Worm (Caenorhabditis elegans): ENCODE measurements around the gene nlp-9.
"Not testable (repeated sequence)": the region's sequence is repeated elsewhere in the genome, so short reads cannot be mapped to it uniquely, and the experiment has no call there.

Gene nlp-9

ce11 chrV:4199185-4199584, 20.3 kb upstream of the nlp-9 start, which contains the start of gene rpac-40:
rpac-40 (plus strand) TSS chrV:4199485.
- no peak for TF ChIP-seq ceh-8 (GFP tag; optimal IDR thresholded peaks at IDR 0.05)
- TF ChIP-seq pax-3 (tag; optimal IDR thresholded peaks at IDR 0.05): no peak
- TF ChIP-seq elt-3 (tag; optimal IDR thresholded peaks at IDR 0.05): no peak
- no peak for TF ChIP-seq sptf-1 (tag; optimal IDR thresholded peaks at IDR 0.05)

DNA sequence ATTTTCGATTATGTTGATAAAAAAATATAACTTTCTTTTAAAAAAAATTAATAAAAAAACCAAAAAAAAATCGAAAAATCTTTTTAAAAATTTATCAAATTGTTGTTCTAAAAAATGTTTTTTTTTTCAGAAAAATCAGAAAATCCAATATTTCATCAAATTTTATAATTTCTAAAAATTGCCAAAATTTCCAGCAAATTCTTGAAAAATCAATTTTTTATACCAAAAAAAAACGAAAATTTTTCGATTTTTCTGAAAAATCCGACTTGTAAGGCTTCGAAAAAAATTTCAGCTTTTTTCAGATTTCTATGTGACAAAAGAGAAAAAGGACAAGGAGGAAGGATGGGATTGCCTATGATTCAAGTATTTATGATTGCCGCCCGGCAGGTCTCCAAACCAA, 15.0 kb upstream of the nlp-9 start, which contains the start of gene H43I07.1:
H43I07.1 (plus strand) TSS at position 301 of the 400 bp plus-strand sequence.
- no peak for TF ChIP-seq hlh-4 (tag; optimal IDR thresholded peaks at IDR 0.05)

- TF ChIP-seq fkh-10 (GFP tag; optimal IDR thresholded peaks at IDR 0.05) (peak; percentile 49), ces-1 (GFP tag; optimal IDR thresholded peaks at IDR 0.05) (peak; percentile 25), rnt-1 (tag; optimal IDR thresholded peaks at IDR 0.05) (no peak)
These were observed 7.9 kb upstream of the nlp-9 start for ce11 chrV:4211521-4211920.

DNA sequence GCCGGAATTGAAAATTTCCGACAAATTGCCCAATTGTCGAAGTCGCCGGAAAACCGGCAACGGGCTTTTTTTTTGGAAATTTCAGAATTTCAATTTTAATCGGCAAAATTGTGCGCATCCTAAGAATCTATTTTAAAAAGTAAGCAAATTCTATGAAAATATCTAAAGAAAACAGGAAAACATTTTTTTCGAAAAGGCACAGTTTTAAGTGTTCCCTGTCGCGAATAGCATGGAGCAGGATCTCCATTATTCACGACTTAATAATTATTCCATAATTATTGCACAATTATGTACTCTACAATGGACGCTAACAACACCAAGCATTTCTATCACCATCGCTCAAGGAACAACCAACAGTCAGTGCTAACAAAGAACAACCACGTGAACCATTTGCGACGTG, 3.6 kb upstream of the nlp-9 start, which contains the start of gene H43I07.4:
H43I07.4 (plus strand) TSS at position 301 of the 400 bp plus-strand sequence.
- not testable (repeated sequence) for TF ChIP-seq aha-1 (tag; optimal IDR thresholded peaks at IDR 0.05); nhr-11 (tag; optimal IDR thresholded peaks at IDR 0.05); dpl-1 (GFP tag; optimal IDR thresholded peaks at IDR 0.05)

ce11 chrV:4216902-4217301, 2.5 kb upstream of the nlp-9 start:
- TF ChIP-seq fkh-8 (tag; optimal IDR thresholded peaks at IDR 0.05): no peak
- TF ChIP-seq lin-13 (GFP tag; optimal IDR thresholded peaks at IDR 0.05): no peak
- TF ChIP-seq nhr-76 (tag; optimal IDR thresholded peaks at IDR 0.05): no peak
- no peak for TF ChIP-seq ceh-8 (GFP tag; optimal IDR thresholded peaks at IDR 0.05)
- TF ChIP-seq sup-37 (GFP tag; optimal IDR thresholded peaks at IDR 0.05): no peak
- TF ChIP-seq elt-2 (tag; optimal IDR thresholded peaks at IDR 0.05): no peak
- no peak for TF ChIP-seq lsy-2 (tag; optimal IDR thresholded peaks at IDR 0.05)
- TF ChIP-seq F16B12.6 (tag; optimal IDR thresholded peaks at IDR 0.05): no peak
- TF ChIP-seq nhr-85 (tag): no peak
- no peak for TF ChIP-seq egl-13 (tag; optimal IDR thresholded peaks at IDR 0.05)
- no peak for TF ChIP-seq ceh-90 (tag; optimal IDR thresholded peaks at IDR 0.05)
- no peak for TF ChIP-seq unc-86 (tag; optimal IDR thresholded peaks at IDR 0.05)
- no peak for TF ChIP-seq sptf-1 (tag; optimal IDR thresholded peaks at IDR 0.05)
- no peak for TF ChIP-seq skn-1 (tag; optimal IDR thresholded peaks at IDR 0.05)
- no peak for TF ChIP-seq nhr-28 (tag; optimal IDR thresholded peaks at IDR 0.05)

DNA sequence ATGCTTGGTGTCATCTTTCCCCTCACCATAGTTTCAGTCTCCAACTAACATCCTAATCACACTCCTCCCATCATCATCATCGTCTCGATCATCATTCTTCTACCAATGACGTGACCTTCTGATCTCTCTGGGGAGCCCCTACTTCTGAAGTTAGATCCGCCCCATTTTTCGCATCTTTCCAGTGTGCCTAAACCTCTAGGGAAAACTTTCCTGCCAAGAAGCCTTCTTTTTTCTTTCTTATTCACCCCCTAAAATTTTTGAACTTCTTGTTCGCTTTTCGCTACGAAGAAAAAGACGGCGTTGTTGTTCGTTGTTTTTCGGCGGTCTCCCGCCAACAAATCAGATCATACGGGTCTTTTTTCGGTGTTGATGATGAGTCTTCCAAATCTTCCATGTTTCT, 1.2 kb upstream of the nlp-9 start:
- TF ChIP-seq ceh-90 (tag; optimal IDR thresholded peaks at IDR 0.05): no peak
- TF ChIP-seq lin-14 (GFP tag; optimal IDR thresholded peaks at IDR 0.05): peak; percentile 65
- no peak for TF ChIP-seq unc-130 (tag; optimal IDR thresholded peaks at IDR 0.05)
- TF ChIP-seq lin-15B (tag; optimal IDR thresholded peaks at IDR 0.05): no peak
- no peak for TF ChIP-seq ceh-8 (GFP tag; optimal IDR thresholded peaks at IDR 0.05)
- TF ChIP-seq mab-9 (GFP tag; IDR thresholded peaks at IDR 0.05): peak; percentile 49; the same call in 1 of the 2 replicates
- TF ChIP-seq ceh-88 (GFP tag; IDR thresholded peaks at IDR 0.05): no peak
- TF ChIP-seq sox-4 (tag; optimal IDR thresholded peaks at IDR 0.05): no peak
- TF ChIP-seq unc-62 (GFP tag; optimal IDR thresholded peaks at IDR 0.05): no peak

DNA sequence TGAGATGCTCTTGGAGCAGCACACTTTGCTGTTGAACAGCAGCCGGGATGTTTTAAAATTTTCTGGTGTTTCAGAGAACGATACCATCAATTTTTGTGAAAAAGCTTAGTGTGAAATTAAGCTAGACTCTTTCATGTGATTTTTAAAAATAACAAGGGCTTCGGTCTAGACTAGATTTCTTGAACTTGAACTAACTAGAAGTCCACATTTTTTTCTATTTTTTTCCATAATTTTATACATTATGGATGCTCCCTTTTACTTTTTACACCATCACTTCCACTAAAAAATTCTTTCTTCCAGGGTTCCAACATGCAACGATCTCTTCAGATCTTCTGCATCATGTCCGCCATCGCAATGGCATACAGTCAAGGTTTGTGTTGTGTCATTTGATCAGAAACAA, 16.7 kb downstream of the nlp-9 start, which contains the start of gene nlp-13:
nlp-13 (plus strand) TSS at position 301 of the 400 bp plus-strand sequence.
- TF ChIP-seq dsc-1 (tag; optimal IDR thresholded peaks at IDR 0.05): no peak
- TF ChIP-seq swsn-7 (tag; optimal IDR thresholded peaks at IDR 0.05): no peak
- no peak for TF ChIP-seq zag-1 (tag; optimal IDR thresholded peaks at IDR 0.05)
- TF ChIP-seq zip-4 (GFP tag; optimal IDR thresholded peaks at IDR 0.05): no peak
- no peak for TF ChIP-seq aly-2 (tag; optimal IDR thresholded peaks at IDR 0.05)
- TF ChIP-seq egl-13 (tag; optimal IDR thresholded peaks at IDR 0.05): no peak
- no peak for TF ChIP-seq aha-1 (tag; optimal IDR thresholded peaks at IDR 0.05)
- no peak for TF ChIP-seq Y116A8C.19 (tag; optimal IDR thresholded peaks at IDR 0.05; ENCODE audit: borderline replicate concordance)
- TF ChIP-seq skn-1 (tag; optimal IDR thresholded peaks at IDR 0.05): no peak
- TF ChIP-seq vab-15 (tag; optimal IDR thresholded peaks at IDR 0.05): no peak

Measured in whole organism, L1 larva.